Fruit fly (Drosophila melanogaster) whole organism, prepupa: Measurements from ENCODE around the gene CG42752.

Source experiments
- CG10669 ChIP-seq: fragments of 200-800 bp; sonication (Bioruptor generic); optimal IDR thresholded peaks from 3 replicates; lab custom pipeline; 2018; ENCODE audit warnings: missing biosample characterization, mild to moderate bottlenecking, missing genetic modification characterization, moderate library complexity
- CG11762 ChIP-seq: fragments of 200-800 bp; sonication (Bioruptor generic); optimal IDR thresholded peaks from 3 replicates; lab custom pipeline; 2016; ENCODE audit warnings: missing biosample characterization, missing genetic modification characterization; ENCODE audit not compliant: insufficient read depth
- CG15336 ChIP-seq: fragments of 200-800 bp; sonication (Bioruptor generic); IDR thresholded peaks from 2 replicates; pipeline ENCODE4 v1.3.6; 2022; ENCODE audit warnings: missing biosample characterization, missing genetic modification characterization
- CG3032 ChIP-seq: fragments of 200-800 bp; optimal IDR thresholded peaks from 2 replicates; lab custom pipeline; 2019; ENCODE audit warnings: missing biosample characterization, mild to moderate bottlenecking, missing genetic modification characterization, moderate library complexity
- CG31627 ChIP-seq: fragments of 200-800 bp; sonication (Bioruptor generic); optimal IDR thresholded peaks from 3 replicates; lab custom pipeline; 2016; ENCODE audit warnings: missing biosample characterization, missing genetic modification characterization
- CG32006 ChIP-seq: fragments of 200-800 bp; sonication (Bioruptor generic); optimal IDR thresholded peaks from 3 replicates; lab custom pipeline; 2017; ENCODE audit warnings: missing biosample characterization, mild to moderate bottlenecking, missing genetic modification characterization
- CG34406 ChIP-seq: fragments of 200-800 bp; sonication (Bioruptor generic); optimal IDR thresholded peaks from 3 replicates; lab custom pipeline; 2016; ENCODE audit warnings: missing biosample characterization, missing genetic modification characterization
- CG3919 ChIP-seq: fragments of 200-800 bp; sonication (Bioruptor generic); optimal IDR thresholded peaks from 3 replicates; lab custom pipeline; 2016; ENCODE audit warnings: missing biosample characterization, missing genetic modification characterization
- CG4318 ChIP-seq: fragments of 200-800 bp; sonication (Bioruptor generic); optimal IDR thresholded peaks from 3 replicates; lab custom pipeline; 2017; ENCODE audit warnings: missing biosample characterization, mild to moderate bottlenecking, missing genetic modification characterization
- CG7368 ChIP-seq: fragments of 200-800 bp; sonication (Bioruptor generic); optimal IDR thresholded peaks from 3 replicates; lab custom pipeline; 2016; ENCODE audit warnings: missing biosample characterization, missing genetic modification characterization
- CG8119 ChIP-seq: fragments of 200-800 bp; sonication (Bioruptor generic); IDR thresholded peaks from 3 replicates; pipeline ENCODE4 v1.3.6; 2022; ENCODE audit warnings: missing biosample characterization, missing genetic modification characterization
- CG8319 ChIP-seq: fragments of 200-800 bp; sonication (Bioruptor generic); optimal IDR thresholded peaks from 3 replicates; lab custom pipeline; 2016; ENCODE audit warnings: missing biosample characterization, missing genetic modification characterization
- Eip78C ChIP-seq: fragments of 200-800 bp; sonication (Bioruptor generic); peaks from one replicate; lab custom pipeline; 2016; ENCODE audit warnings: missing biosample characterization, missing genetic modification characterization
- Hr38 ChIP-seq: sonication (Bioruptor generic); optimal IDR thresholded peaks from 2 replicates; lab custom pipeline; 2016; ENCODE audit warnings: missing biosample characterization, missing genetic modification characterization
- Hr4 ChIP-seq: fragments of 200-800 bp; sonication (Bioruptor generic); optimal IDR thresholded peaks from 3 replicates; lab custom pipeline; 2016; ENCODE audit warnings: missing biosample characterization, missing genetic modification characterization
- Met ChIP-seq: fragments of 200-800 bp; sonication (Bioruptor generic); optimal IDR thresholded peaks from 3 replicates; lab custom pipeline; 2016; ENCODE audit warnings: missing biosample characterization, missing genetic modification characterization
- Smox ChIP-seq: fragments of 200-800 bp; sonication (Bioruptor generic); optimal IDR thresholded peaks from 3 replicates; lab custom pipeline; 2016; ENCODE audit warnings: missing biosample characterization, missing genetic modification characterization
- Sox102F ChIP-seq: fragments of 200-800 bp; sonication (Bioruptor generic); optimal IDR thresholded peaks from 2 replicates; lab custom pipeline; 2016; ENCODE audit warnings: missing biosample characterization, mild to moderate bottlenecking, missing genetic modification characterization
- Sox14 ChIP-seq: fragments of 200-800 bp; sonication (Bioruptor generic); optimal IDR thresholded peaks from 3 replicates; lab custom pipeline; 2016; ENCODE audit warnings: missing biosample characterization, missing genetic modification characterization
- acj6 ChIP-seq: fragments of 200-800 bp; sonication (Bioruptor generic); optimal IDR thresholded peaks from 3 replicates; lab custom pipeline; 2016; ENCODE audit warnings: missing biosample characterization, missing genetic modification characterization
- cyc ChIP-seq: fragments of 200-800 bp; sonication (Bioruptor generic); optimal IDR thresholded peaks from 3 replicates; lab custom pipeline; 2016; ENCODE audit warnings: missing biosample characterization, missing genetic modification characterization
- esn ChIP-seq: fragments of 200-800 bp; sonication (Bioruptor generic); optimal IDR thresholded peaks from 2 replicates; lab custom pipeline; 2016; ENCODE audit warnings: missing biosample characterization, mild to moderate bottlenecking, missing genetic modification characterization, moderate library complexity
- fkh ChIP-seq: fragments of 200-800 bp; sonication (Bioruptor generic); optimal IDR thresholded peaks from 3 replicates; lab custom pipeline; 2017; ENCODE audit warnings: missing biosample characterization, mild to moderate bottlenecking, missing genetic modification characterization, moderate library complexity
- lz ChIP-seq: fragments of 200-800 bp; sonication (Bioruptor generic); optimal IDR thresholded peaks from 3 replicates; lab custom pipeline; 2016; ENCODE audit warnings: missing biosample characterization, missing genetic modification characterization
- pdm3 ChIP-seq: fragments of 200-800 bp; sonication (Bioruptor generic); optimal IDR thresholded peaks from 3 replicates; lab custom pipeline; 2016; ENCODE audit warnings: missing biosample characterization, missing genetic modification characterization
- salr ChIP-seq, 2 experiments: fragments of 200-800 bp; sonication (Bioruptor generic); optimal IDR thresholded peaks; 3 replicates each; lab custom pipeline; 2016 to 2018; ENCODE audit warnings: missing biosample characterization in 2 of 2, missing genetic modification characterization in 2 of 2, mild to moderate bottlenecking in 1 of 2
- spab ChIP-seq: fragments of 200-800 bp; sonication (Bioruptor generic); optimal IDR thresholded peaks from 2 replicates; lab custom pipeline; 2017; ENCODE audit warnings: missing biosample characterization, mild to moderate bottlenecking, missing genetic modification characterization, missing genetic modification reagents
- svp ChIP-seq: fragments of 200-800 bp; sonication (Bioruptor generic); peaks from one replicate; lab custom pipeline; 2016; ENCODE audit warnings: missing biosample characterization, missing genetic modification characterization
- vri ChIP-seq: fragments of 200-800 bp; sonication (Bioruptor generic); optimal IDR thresholded peaks from 3 replicates; lab custom pipeline; 2016; ENCODE audit warnings: missing biosample characterization, mild to moderate bottlenecking, missing genetic modification characterization

The CG42752 gene

DNA sequence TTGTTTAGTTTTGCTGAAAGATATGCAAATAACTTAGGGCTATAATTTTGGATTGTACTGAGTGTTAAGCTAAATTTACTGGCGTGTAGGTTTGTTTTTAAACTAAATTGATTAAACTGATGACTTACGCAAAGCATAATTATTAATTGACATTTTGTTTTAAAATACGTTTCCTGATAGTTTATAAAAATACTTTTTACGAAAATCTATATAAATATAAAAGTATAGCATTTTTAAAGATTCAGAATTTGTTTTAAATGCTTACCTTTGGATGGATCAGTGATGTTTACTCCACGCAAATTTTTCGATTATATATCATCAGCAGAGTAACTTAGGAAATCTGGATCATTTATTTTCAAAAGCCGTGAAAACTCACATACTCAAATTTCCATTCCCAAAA is at the start of gene CG42752, which contains the start of gene CG15167:
Gene CG42752, minus strand, starts transcription at position 101 of the 400 bp plus-strand sequence.
Gene CG15167, plus strand, starts transcription at position 349 of the 400 bp plus-strand sequence.
- no peak for TF ChIP-seq CG8119 (GFP tag; lab: Robert Waterston, UW)
- TF ChIP-seq CG34406 (GFP tag; lab: Kevin White, UChicago): no peak
- TF ChIP-seq esn (GFP tag; lab: Kevin White, UChicago): no peak
- no peak for TF ChIP-seq CG8319 (GFP tag; lab: Kevin White, UChicago)
- TF ChIP-seq Hr4 (GFP tag; lab: Kevin White, UChicago): no peak
- TF ChIP-seq CG15336 (GFP tag; lab: Robert Waterston, UW): no peak
- TF ChIP-seq CG3032: no peak
- no peak for TF ChIP-seq CG10669
- no peak for TF ChIP-seq Hr38 (GFP tag; lab: Kevin White, UChicago)
- TF ChIP-seq cyc: no peak
- TF ChIP-seq Smox (GFP tag; lab: Kevin White, UChicago): no peak
- TF ChIP-seq, all 60 proteins: peak for 0

DNA sequence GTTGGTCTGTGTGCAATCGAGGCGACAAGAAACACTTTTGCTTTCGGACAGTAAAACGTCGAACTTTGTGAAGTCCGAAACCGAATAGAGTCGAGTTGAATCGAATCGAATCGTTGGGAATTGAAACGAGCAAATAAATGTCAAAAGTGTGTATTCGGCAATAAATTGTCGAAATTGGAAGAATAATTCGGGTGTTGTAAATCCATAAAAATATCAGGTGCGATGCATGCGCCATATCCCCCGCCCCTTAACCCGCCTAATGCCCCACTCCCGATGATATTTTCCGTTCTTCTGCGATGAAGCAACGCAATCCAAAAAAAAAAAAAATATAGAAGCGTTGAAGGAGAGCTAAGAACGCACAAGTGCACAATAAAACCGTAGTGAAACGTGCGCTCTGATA is 49.0 kb upstream of the CG42752 start:
- peak; percentile 58 for TF ChIP-seq vri (GFP tag; lab: Kevin White, UChicago)
- no peak for TF ChIP-seq CG4318
- TF ChIP-seq svp (GFP tag; lab: Kevin White, UChicago): no peak

DNA sequence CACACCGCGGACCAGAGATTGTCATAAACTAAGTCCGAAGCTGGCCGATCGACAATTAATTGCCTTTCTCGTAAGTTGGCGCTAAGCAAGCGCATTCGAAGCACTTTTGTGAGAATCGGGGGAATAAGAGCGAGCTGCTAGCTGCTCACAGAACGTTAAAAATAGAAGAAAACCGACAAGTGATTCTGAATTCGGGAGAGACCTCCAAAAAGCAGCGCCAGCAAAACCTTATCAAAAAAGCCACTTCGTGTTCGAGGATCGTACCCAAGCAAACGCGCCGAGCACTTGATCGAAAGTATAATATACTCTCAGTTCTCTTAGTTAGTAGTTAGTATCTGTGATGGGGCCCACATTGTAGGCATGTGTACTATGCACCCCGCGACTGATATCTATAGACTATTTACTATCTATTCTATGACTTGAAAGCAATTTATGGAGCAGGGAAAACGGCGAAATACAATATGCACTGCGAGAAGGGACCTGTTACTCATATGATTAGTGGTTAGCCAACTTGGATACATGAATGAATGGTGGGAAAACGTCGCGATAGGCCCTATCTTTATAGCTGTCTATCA is 47.6 kb upstream of the CG42752 start:
- TF ChIP-seq pdm3 (GFP tag; lab: Kevin White, UChicago) (no peak), CG15336 (GFP tag; lab: Robert Waterston, UW) (no peak), spab (GFP tag; lab: Kevin White, UChicago) (no peak), Met (GFP tag; lab: Kevin White, UChicago) (no peak), lz (GFP tag; lab: Kevin White, UChicago) (no peak), CG3919 (no peak), vri (GFP tag; lab: Kevin White, UChicago) (no peak), salr (GFP tag; optimal IDR thresholded peaks at IDR 0.05; lab: Kevin White, UChicago) (no peak), CG31627 (GFP tag; lab: Kevin White, UChicago) (no peak), Sox14 (GFP tag; lab: Kevin White, UChicago) (no peak), CG11762 (no peak), CG34406 (GFP tag; lab: Kevin White, UChicago) (no peak), CG32006 (no peak)

DNA sequence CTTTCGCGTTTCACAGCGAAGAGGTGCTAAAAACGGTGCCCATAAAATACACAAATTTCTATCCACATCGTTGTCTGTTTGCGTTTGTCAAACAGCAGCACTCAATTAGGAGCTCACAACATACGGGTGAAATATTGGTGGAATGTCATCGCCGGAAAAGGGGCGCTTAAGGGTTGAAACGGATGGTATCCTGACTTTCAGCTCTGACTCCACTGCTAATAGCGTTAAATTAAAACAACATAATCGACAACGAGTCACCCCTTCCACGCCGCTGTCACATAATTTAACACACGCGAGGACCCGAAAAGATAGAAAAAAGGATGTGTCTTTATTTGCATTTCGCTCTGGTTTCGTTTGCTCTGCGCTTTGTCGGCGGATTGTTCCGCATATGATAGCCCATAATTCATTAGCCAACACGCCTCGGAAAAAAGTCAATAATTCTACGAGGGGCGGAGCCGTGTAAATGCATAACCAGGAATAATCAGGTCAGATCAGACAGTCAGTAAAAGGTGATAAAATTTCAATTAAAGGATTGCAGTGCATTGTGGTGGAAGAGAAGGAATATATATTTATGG is 45.2 kb upstream of the CG42752 start:
- TF ChIP-seq fkh (GFP tag; lab: Kevin White, UChicago) (peak; percentile 34), CG34406 (GFP tag; lab: Kevin White, UChicago) (no peak)

DNA sequence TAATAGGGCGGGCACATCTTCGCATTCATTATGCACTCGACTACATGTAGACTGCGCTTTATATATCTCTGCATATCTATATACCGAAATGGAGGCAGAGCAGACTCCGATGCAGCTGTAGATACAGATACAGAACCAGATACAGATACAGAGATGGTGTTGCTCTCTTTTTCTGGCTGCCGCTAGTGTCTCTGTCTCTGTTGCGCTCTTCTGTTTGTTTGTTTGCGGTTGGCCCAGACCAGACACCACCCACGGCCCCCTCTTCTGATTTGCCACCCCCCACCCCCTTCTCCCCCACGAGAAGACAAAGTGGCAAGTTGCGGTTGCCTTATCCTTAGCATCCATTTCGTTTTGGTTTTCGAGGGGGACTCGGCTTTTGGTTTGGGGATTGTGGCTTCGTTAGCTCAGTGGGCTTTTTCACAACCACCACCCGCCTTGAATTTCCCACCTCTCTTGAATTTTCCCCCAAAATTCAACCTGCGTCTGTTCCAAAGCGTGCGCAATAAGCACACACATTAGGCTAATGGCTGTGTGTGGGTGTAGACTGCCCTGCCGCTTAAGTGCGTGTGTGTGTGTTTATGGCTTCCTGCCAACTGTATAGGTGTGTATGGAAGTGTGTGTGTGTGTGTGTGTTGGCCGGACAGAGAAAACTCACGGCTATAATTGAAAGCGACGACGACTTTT is 43.6 kb upstream of the CG42752 start:
- TF ChIP-seq CG7368 (GFP tag; lab: Kevin White, UChicago): peak; percentile 17
- TF ChIP-seq CG31627 (GFP tag; lab: Kevin White, UChicago): no peak

DNA sequence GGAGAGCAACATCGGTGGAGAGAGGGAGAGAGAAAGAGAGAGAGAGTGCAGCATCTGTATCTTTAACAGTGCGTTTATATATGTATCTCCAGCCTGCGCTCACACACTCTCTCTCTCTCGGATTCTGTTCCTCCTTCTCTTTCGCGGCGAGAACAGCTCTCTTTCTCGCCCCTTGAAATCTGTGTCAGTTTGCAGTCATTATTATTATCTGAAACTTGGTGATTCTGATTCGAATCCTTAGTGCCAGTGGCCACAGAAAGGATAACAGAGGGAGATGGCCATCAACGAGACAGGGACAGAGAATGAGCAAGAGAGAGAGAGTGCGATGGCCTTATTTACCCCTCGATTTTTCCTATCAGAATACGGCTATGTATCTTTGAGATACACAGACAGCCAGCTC is 43.0 kb upstream of the CG42752 start:
- TF ChIP-seq fkh (GFP tag; lab: Kevin White, UChicago) (peak; percentile 11), acj6 (no peak), Eip78C (GFP tag; lab: Kevin White, UChicago) (no peak), Sox102F (no peak)
